Fruit fly (Drosophila melanogaster): ENCODE results near the gene PDZ-GEF.

The PDZ-GEF gene

dm6 chr2L:6319068-6319467 lies 4.5 kb upstream of the PDZ-GEF start (continued):
- TF ChIP-seq CG5180 (GFP tag; optimal IDR thresholded peaks at IDR 0.05) (no peak), ranshi (GFP tag; IDR thresholded peaks at IDR 0.05) (no peak), tll (GFP tag; optimal IDR thresholded peaks at IDR 0.05) (no peak), HLHmδ (GFP tag; optimal IDR thresholded peaks at IDR 0.05) (no peak), HHEX (GFP tag; optimal IDR thresholded peaks at IDR 0.05) (no peak), al (GFP tag; IDR thresholded peaks at IDR 0.05) (no peak), fu2 (GFP tag; optimal IDR thresholded peaks at IDR 0.05) (no peak), bcd (GFP tag; optimal IDR thresholded peaks at IDR 0.05) (no peak), CoRest (tag; optimal IDR thresholded peaks at IDR 0.05) (no peak)

dm6 chr2L:6324386-6324744 lies 798 bp downstream of the PDZ-GEF start:
- TF ChIP-seq pros (GFP tag; optimal IDR thresholded peaks at IDR 0.05) (no peak), dpn (GFP tag; optimal IDR thresholded peaks at IDR 0.05) (no peak), Ets65A (GFP tag) (no peak), pan (optimal IDR thresholded peaks at IDR 0.05) (no peak), pan (GFP tag; optimal IDR thresholded peaks at IDR 0.05 in 1 of 2, IDR thresholded peaks at IDR 0.05 in 1 of 2) (no peak), slbo (GFP tag; IDR thresholded peaks at IDR 0.05) (no peak), sob (GFP tag; IDR thresholded peaks at IDR 0.05) (no peak), ara (GFP tag; IDR thresholded peaks at IDR 0.05) (no peak), sr (GFP tag; IDR thresholded peaks at IDR 0.05) (peak; percentile 98), Rfx (GFP tag; IDR thresholded peaks at IDR 0.05) (peak; percentile 34; the same call in 1 of the 2 replicates), vvl (GFP tag; IDR thresholded peaks at IDR 0.05) (peak; percentile 57), jigr1 (GFP tag; IDR thresholded peaks at IDR 0.05) (no peak), bowl (GFP tag; IDR thresholded peaks at IDR 0.05) (no peak), Drgx (GFP tag; IDR thresholded peaks at IDR 0.05) (peak; percentile 94), NC2α (GFP tag; optimal IDR thresholded peaks at IDR 0.05) (no peak), wek (GFP tag; optimal IDR thresholded peaks at IDR 0.05) (no peak), ci (GFP tag; IDR thresholded peaks at IDR 0.05) (no peak), CG30020 (tag; optimal IDR thresholded peaks at IDR 0.05) (no peak), jing (GFP tag; optimal IDR thresholded peaks at IDR 0.05) (no peak), Opbp (GFP tag; IDR thresholded peaks at IDR 0.05; ENCODE audit: partially characterized antibody) (no peak), D19B (GFP tag; optimal IDR thresholded peaks at IDR 0.05) (no peak), B-H1 (GFP tag; IDR thresholded peaks at IDR 0.05) (no peak), tap (tag; optimal IDR thresholded peaks at IDR 0.05) (no peak), grn (GFP tag; optimal IDR thresholded peaks at IDR 0.05) (no peak), CG1602 (GFP tag; optimal IDR thresholded peaks at IDR 0.05) (no peak), CG34376 (GFP tag; optimal IDR thresholded peaks at IDR 0.05) (peak; percentile 18), CG8478 (optimal IDR thresholded peaks at IDR 0.05) (peak; percentile 60), slou (GFP tag; optimal IDR thresholded peaks at IDR 0.05) (no peak), CG6854 (GFP tag; optimal IDR thresholded peaks at IDR 0.05) (no peak), toy (GFP tag; IDR thresholded peaks at IDR 0.05) (no peak), CG3995 (GFP tag; optimal IDR thresholded peaks at IDR 0.05) (no peak), CG5953 (GFP tag; IDR thresholded peaks at IDR 0.05) (no peak), CG14965 (GFP tag; optimal IDR thresholded peaks at IDR 0.05; ENCODE audit: borderline replicate concordance) (no peak), Atf6 (GFP tag; IDR thresholded peaks at IDR 0.05) (no peak), CG10959 (GFP tag; IDR thresholded peaks at IDR 0.05) (no peak), Spps (tag; optimal IDR thresholded peaks at IDR 0.05) (no peak), ewg (GFP tag; optimal IDR thresholded peaks at IDR 0.05) (no peak), CG11504 (tag; optimal IDR thresholded peaks at IDR 0.05) (no peak), kah (GFP tag; optimal IDR thresholded peaks at IDR 0.05) (no peak), CG4328 (GFP tag; optimal IDR thresholded peaks at IDR 0.05) (no peak), CG4360 (GFP tag; IDR thresholded peaks at IDR 0.05) (peak; percentile 60; the same call in 1 of the 2 replicates), CG15011 (GFP tag; optimal IDR thresholded peaks at IDR 0.05) (no peak), nom (GFP tag; optimal IDR thresholded peaks at IDR 0.05) (peak; percentile 88)

All from whole organism, embryonic.